Fruit fly (Drosophila melanogaster) whole organism, embryonic: ENCODE results near the gene CG43675.

Experiments
- Blimp-1 ChIP-seq: fragments of 200-800 bp; sonication (Bioruptor generic); optimal IDR thresholded peaks from 3 replicates; lab custom pipeline; 2018; ENCODE audit warnings: missing biosample characterization, missing genetic modification characterization, mild to moderate bottlenecking, moderate library complexity, missing genetic modification reagents
- Bteb2 ChIP-seq: fragments of 200-800 bp; sonication (Bioruptor generic); optimal IDR thresholded peaks from 2 replicates; lab custom pipeline; 2016; ENCODE audit warnings: missing biosample characterization, missing genetic modification characterization
- CG10267 ChIP-seq: fragments of 200-800 bp; sonication (Bioruptor generic); optimal IDR thresholded peaks from 2 replicates; lab custom pipeline; 2018; ENCODE audit warnings: missing biosample characterization, mild to moderate bottlenecking, missing genetic modification characterization, moderate library complexity
- CG10431 ChIP-seq: fragments of 200-800 bp; sonication (Bioruptor generic); optimal IDR thresholded peaks from 3 replicates; lab custom pipeline; 2018; ENCODE audit warnings: missing biosample characterization, mild to moderate bottlenecking, missing genetic modification characterization
- CG10462 ChIP-seq: fragments of 200-800 bp; sonication (Bioruptor generic); optimal IDR thresholded peaks from 2 replicates; lab custom pipeline; 2016; ENCODE audit warnings: missing biosample characterization, missing genetic modification characterization
- CG11695 ChIP-seq: fragments of 200-800 bp; sonication (Bioruptor generic); IDR thresholded peaks from 3 replicates; pipeline ENCODE4 v1.3.6; 2022; ENCODE audit warnings: missing biosample characterization, missing genetic modification characterization
- CG11723 ChIP-seq: fragments of 200-800 bp; sonication (Bioruptor generic); optimal IDR thresholded peaks from 2 replicates; lab custom pipeline; 2017; ENCODE audit warnings: missing biosample characterization, mild to moderate bottlenecking, missing genetic modification characterization
- CG12071 ChIP-seq: fragments of 200-800 bp; sonication (Bioruptor generic); optimal IDR thresholded peaks from 3 replicates; lab custom pipeline; 2018; ENCODE audit warnings: missing biosample characterization, mild to moderate bottlenecking, missing genetic modification characterization
- CG12659 ChIP-seq: fragments of 200-800 bp; sonication (Bioruptor generic); optimal IDR thresholded peaks from 3 replicates; lab custom pipeline; 2017; ENCODE audit warnings: mild to moderate bottlenecking, missing biosample characterization, missing genetic modification reagents, missing genetic modification characterization
- CG1603 ChIP-seq: fragments of 200-800 bp; sonication (Bioruptor generic); optimal IDR thresholded peaks from 2 replicates; lab custom pipeline; 2019; ENCODE audit warnings: missing biosample characterization, mild to moderate bottlenecking, missing genetic modification characterization, moderate library complexity
- CG30431 ChIP-seq: fragments of 200-800 bp; sonication (Bioruptor generic); optimal IDR thresholded peaks from 2 replicates; lab custom pipeline; 2017; ENCODE audit warnings: missing biosample characterization, missing genetic modification characterization
- CG31365 ChIP-seq: fragments of 200-800 bp; sonication (Bioruptor generic); optimal IDR thresholded peaks from 2 replicates; lab custom pipeline; 2018; ENCODE audit warnings: missing biosample characterization, mild to moderate bottlenecking, missing genetic modification characterization
- CG3163 ChIP-seq: fragments of 200-800 bp; sonication (Bioruptor generic); optimal IDR thresholded peaks from 3 replicates; lab custom pipeline; 2016; ENCODE audit warnings: missing biosample characterization, missing genetic modification characterization
- CG32772 ChIP-seq: fragments of 200-800 bp; sonication (Bioruptor generic); IDR thresholded peaks from 2 replicates; pipeline ENCODE4 v1.3.6; 2022; ENCODE audit warnings: missing biosample characterization, missing genetic modification characterization
- CG34224 ChIP-seq: fragments of 200-800 bp; sonication (Bioruptor generic); IDR thresholded peaks from 3 replicates; pipeline ENCODE4 v1.3.6; 2022; ENCODE audit warnings: missing biosample characterization, missing genetic modification characterization; ENCODE audit not compliant: partially characterized antibody
- CG4360 ChIP-seq: fragments of 200-800 bp; sonication (Bioruptor generic); IDR thresholded peaks from 2 replicates; pipeline ENCODE4 v1.3.6; 2022; ENCODE audit warnings: missing biosample characterization, missing genetic modification characterization
- CG4707 ChIP-seq: fragments of 200-800 bp; sonication (Bioruptor generic); optimal IDR thresholded peaks from 2 replicates; lab custom pipeline; 2018; ENCODE audit warnings: missing biosample characterization, mild to moderate bottlenecking, missing genetic modification characterization, moderate library complexity
- CG6854 ChIP-seq: fragments of 200-800 bp; sonication (Bioruptor generic); optimal IDR thresholded peaks from 3 replicates; lab custom pipeline; 2017; ENCODE audit warnings: missing biosample characterization, mild to moderate bottlenecking, missing genetic modification characterization
- CG7745 ChIP-seq: fragments of 200-800 bp; sonication (Bioruptor generic); optimal IDR thresholded peaks from 2 replicates; lab custom pipeline; 2018; ENCODE audit warnings: missing biosample characterization, mild to moderate bottlenecking, missing genetic modification characterization, moderate library complexity
- CG7928 ChIP-seq: fragments of 200-800 bp; sonication (Bioruptor generic); optimal IDR thresholded peaks from 2 replicates; lab custom pipeline; 2017; ENCODE audit warnings: missing biosample characterization, mild to moderate bottlenecking, missing genetic modification characterization
- CG9609 ChIP-seq: fragments of 200-800 bp; sonication (Bioruptor generic); optimal IDR thresholded peaks from 3 replicates; lab custom pipeline; 2016; ENCODE audit warnings: missing biosample characterization, missing genetic modification characterization
- Chrac-16 ChIP-seq: fragments of 200-800 bp; sonication (Bioruptor generic); optimal IDR thresholded peaks from 3 replicates; lab custom pipeline; 2016; ENCODE audit warnings: missing biosample characterization, missing genetic modification characterization
- CoRest ChIP-seq: fragments of 200-800 bp; sonication (Bioruptor generic); optimal IDR thresholded peaks from 3 replicates; lab custom pipeline; 2018; ENCODE audit warnings: missing biosample characterization, mild to moderate bottlenecking, missing genetic modification characterization, moderate library complexity
- Doc3 ChIP-seq: fragments of 200-800 bp; sonication (Bioruptor generic); IDR thresholded peaks from 3 replicates; pipeline ENCODE4 v1.3.6; 2022; ENCODE audit warnings: missing biosample characterization, missing genetic modification characterization; ENCODE audit not compliant: partially characterized antibody
- Dref ChIP-seq: fragments of 200-800 bp; sonication (Bioruptor generic); IDR thresholded peaks from 2 replicates; pipeline ENCODE4 v1.3.6; 2022; ENCODE audit warnings: missing biosample characterization, missing genetic modification characterization
- Fer2 ChIP-seq: fragments of 200-800 bp; sonication (Bioruptor generic); optimal IDR thresholded peaks from 2 replicates; lab custom pipeline; 2018; ENCODE audit warnings: missing biosample characterization, mild to moderate bottlenecking, missing genetic modification characterization, moderate library complexity
- Fer3 ChIP-seq: fragments of 200-800 bp; sonication (Bioruptor generic); optimal IDR thresholded peaks from 2 replicates; lab custom pipeline; 2018; ENCODE audit warnings: missing biosample characterization, mild to moderate bottlenecking, missing genetic modification characterization, moderate library complexity
- HHEX ChIP-seq: fragments of 200-800 bp; sonication (Bioruptor generic); optimal IDR thresholded peaks from 3 replicates; lab custom pipeline; 2017; ENCODE audit warnings: missing biosample characterization, mild to moderate bottlenecking, missing genetic modification characterization, missing genetic modification reagents
- MBD-R2 ChIP-seq: fragments of 200-800 bp; sonication (Bioruptor generic); IDR thresholded peaks from 2 replicates; pipeline ENCODE4 v1.3.6; 2022; ENCODE audit warnings: missing biosample characterization, missing genetic modification characterization
- Ravus ChIP-seq: fragments of 200-800 bp; sonication (Bioruptor generic); IDR thresholded peaks from 2 replicates; pipeline ENCODE4 v1.3.6; 2022; ENCODE audit warnings: missing biosample characterization, missing genetic modification characterization
- Sin3A ChIP-seq: fragments of >200 bp; optimal IDR thresholded peaks from 2 replicates; lab custom pipeline; 2018
- Six4 ChIP-seq: fragments of 200-800 bp; sonication (Bioruptor generic); optimal IDR thresholded peaks from 2 replicates; lab custom pipeline; 2016; ENCODE audit warnings: missing biosample characterization, missing genetic modification characterization
- Sry-β ChIP-seq: fragments of 200-800 bp; sonication (Bioruptor generic); optimal IDR thresholded peaks from 2 replicates; lab custom pipeline; 2018; ENCODE audit warnings: missing biosample characterization, mild to moderate bottlenecking, missing genetic modification characterization, moderate library complexity
- TFAM ChIP-seq: fragments of 200-800 bp; sonication (Bioruptor generic); optimal IDR thresholded peaks from 2 replicates; lab custom pipeline; 2017; ENCODE audit warnings: missing biosample characterization, missing genetic modification characterization, inconsistent platforms
- Tbp ChIP-seq: fragments of >200 bp; optimal IDR thresholded peaks from 2 replicates; lab custom pipeline; 2018; ENCODE audit warnings: missing biosample characterization, missing genetic modification characterization
- ci ChIP-seq: fragments of 200-800 bp; sonication (Bioruptor generic); IDR thresholded peaks from 3 replicates; pipeline ENCODE4 v1.3.6; 2022; ENCODE audit warnings: missing biosample characterization, missing genetic modification characterization
- disco-r ChIP-seq: fragments of 200-800 bp; sonication (Bioruptor generic); optimal IDR thresholded peaks from 2 replicates; lab custom pipeline; 2016; ENCODE audit warnings: missing biosample characterization, missing genetic modification characterization
- ems ChIP-seq: fragments of 200-800 bp; sonication (Bioruptor generic); optimal IDR thresholded peaks from 3 replicates; lab custom pipeline; 2016; ENCODE audit warnings: missing biosample characterization, missing genetic modification characterization
- fd102C ChIP-seq: fragments of 200-800 bp; sonication (Bioruptor generic); optimal IDR thresholded peaks from 2 replicates; lab custom pipeline; 2018; ENCODE audit warnings: missing biosample characterization, mild to moderate bottlenecking, missing genetic modification characterization, moderate library complexity
- ftz-f1 ChIP-seq: fragments of 200-800 bp; sonication (Bioruptor generic); optimal IDR thresholded peaks from 2 replicates; lab custom pipeline; 2016; ENCODE audit warnings: missing biosample characterization, missing genetic modification characterization
- hbn ChIP-seq: fragments of 200-800 bp; sonication (Bioruptor generic); IDR thresholded peaks from 2 replicates; pipeline ENCODE4 v1.3.6; 2022; ENCODE audit warnings: missing biosample characterization, missing genetic modification characterization; ENCODE audit not compliant: partially characterized antibody
- kah ChIP-seq: fragments of 200-800 bp; sonication (Bioruptor generic); optimal IDR thresholded peaks from 2 replicates; lab custom pipeline; 2018; ENCODE audit warnings: missing biosample characterization, mild to moderate bottlenecking, missing genetic modification characterization
- kay ChIP-seq: fragments of 200-800 bp; sonication (Bioruptor generic); optimal IDR thresholded peaks from 2 replicates; lab custom pipeline; 2016; ENCODE audit warnings: missing biosample characterization, missing genetic modification characterization
- knrl ChIP-seq: fragments of 200-800 bp; sonication (Bioruptor generic); IDR thresholded peaks from 3 replicates; pipeline ENCODE4 v1.3.6; 2022; ENCODE audit warnings: missing biosample characterization, missing genetic modification characterization; ENCODE audit not compliant: partially characterized antibody
- otp ChIP-seq: fragments of 200-800 bp; sonication (Bioruptor generic); IDR thresholded peaks from 3 replicates; pipeline ENCODE4, ENCODE4 v1.3.6; 2022; ENCODE audit warnings: missing biosample characterization, missing genetic modification characterization
- sug ChIP-seq: fragments of 200-800 bp; optimal IDR thresholded peaks from 2 replicates; lab custom pipeline; 2019; ENCODE audit warnings: missing biosample characterization, mild to moderate bottlenecking, missing genetic modification characterization, moderate library complexity
- tio ChIP-seq: fragments of 200-800 bp; sonication (Bioruptor generic); optimal IDR thresholded peaks from 2 replicates; lab custom pipeline; 2017; ENCODE audit warnings: missing biosample characterization, missing genetic modification characterization, inconsistent platforms
- tx ChIP-seq: fragments of 200-800 bp; sonication (Bioruptor generic); optimal IDR thresholded peaks from 2 replicates; lab custom pipeline; 2016; ENCODE audit warnings: missing biosample characterization, missing genetic modification characterization
- vfl ChIP-seq: fragments of 200-800 bp; sonication (Bioruptor generic); optimal IDR thresholded peaks from 2 replicates; lab custom pipeline; 2016; ENCODE audit warnings: missing biosample characterization, missing genetic modification characterization
- wor ChIP-seq: fragments of 200-800 bp; sonication (Bioruptor generic); IDR thresholded peaks from 2 replicates; pipeline ENCODE4 v1.3.6; 2022; ENCODE audit warnings: missing biosample characterization, missing genetic modification characterization

CG43675 gene

DNA sequence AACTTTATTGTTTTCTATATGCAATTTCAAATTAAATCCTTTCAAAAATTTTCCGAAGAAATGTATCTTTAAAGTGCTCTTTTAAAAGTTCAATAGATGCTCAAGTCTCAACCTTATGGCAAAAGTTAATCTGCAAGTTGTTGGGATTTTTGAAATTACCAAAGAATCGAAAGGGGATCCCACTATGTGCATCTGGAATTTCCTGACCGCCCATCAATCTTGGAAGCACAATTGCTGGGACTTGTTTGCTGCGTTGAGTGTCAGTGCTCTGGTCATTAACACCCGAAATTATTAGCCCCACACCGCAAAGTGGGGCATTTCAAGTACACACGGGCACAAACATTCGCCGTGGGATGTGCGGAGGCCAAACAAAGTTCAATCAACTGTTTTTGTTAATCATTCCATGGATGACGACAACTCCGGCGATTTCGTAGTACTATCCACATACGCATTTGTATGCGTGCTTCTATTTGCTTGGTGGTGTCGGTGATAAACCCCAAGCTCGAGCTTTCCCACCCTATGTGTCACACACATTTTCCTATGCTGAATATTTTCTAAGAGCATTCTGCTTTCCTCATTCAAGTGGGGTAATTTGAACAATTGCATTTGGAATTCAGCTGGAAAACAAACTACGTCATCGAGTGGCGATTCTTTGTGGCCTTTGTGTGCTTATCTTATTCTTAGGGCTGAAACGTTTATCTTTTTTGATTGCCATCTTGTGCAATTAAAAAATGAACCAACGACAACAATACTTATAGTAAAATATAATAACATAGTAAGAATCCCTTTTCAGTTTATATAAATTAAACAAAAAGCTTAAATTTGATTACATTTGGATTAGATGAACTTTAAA lies 17.7 kb upstream of the CG43675 start (continued):
- TF ChIP-seq tx (GFP tag; lab: Kevin White, UChicago), result no peak
- TF ChIP-seq Dref (GFP tag; lab: Robert Waterston, UW), result no peak
- TF ChIP-seq HHEX (GFP tag; lab: Kevin White, UChicago), result no peak
- no peak for TF ChIP-seq ems (GFP tag; lab: Kevin White, UChicago)
- no peak for TF ChIP-seq otp (GFP tag; lab: Robert Waterston, UW)
- peak; percentile 24 for TF ChIP-seq CG12071 (GFP tag; lab: Kevin White, UChicago)
- no peak for TF ChIP-seq TFAM
- TF ChIP-seq Sry-β, result no peak
- no peak for TF ChIP-seq Blimp-1 (GFP tag; lab: Kevin White, UChicago)
- TF ChIP-seq fd102C, result no peak
- peak; percentile 16 for TF ChIP-seq kay
- no peak for TF ChIP-seq CG1603 (tag; lab: Kevin White, UChicago)
- no peak for TF ChIP-seq Chrac-16 (GFP tag; lab: Kevin White, UChicago)
- no peak for TF ChIP-seq CG9609 (GFP tag; lab: Kevin White, UChicago)
- no peak for TF ChIP-seq CG31365 (tag; lab: Kevin White, UChicago)
- TF ChIP-seq CG10267 (tag; lab: Kevin White, UChicago), result no peak
- TF ChIP-seq CG34224 (GFP tag; lab: Robert Waterston, UW), result no peak
- TF ChIP-seq CG10431 (GFP tag; lab: Kevin White, UChicago), result no peak
- no peak for TF ChIP-seq kah (GFP tag; lab: Kevin White, UChicago)
- no peak for TF ChIP-seq CG6854 (GFP tag; lab: Kevin White, UChicago)
- TF ChIP-seq sug (tag; lab: Kevin White, UChicago), result peak; percentile 59
- TF ChIP-seq CoRest (tag; lab: Kevin White, UChicago), result no peak
- no peak for TF ChIP-seq Doc3
- no peak for TF ChIP-seq MBD-R2
- no peak for TF ChIP-seq wor (GFP tag; lab: Robert Waterston, UW)
- no peak for TF ChIP-seq Six4 (GFP tag; lab: Kevin White, UChicago)
- no peak for TF ChIP-seq CG4360
- TF ChIP-seq CG32772 (GFP tag; lab: Robert Waterston, UW), result no peak
- no peak for TF ChIP-seq Bteb2 (GFP tag; lab: Kevin White, UChicago)
- TF ChIP-seq CG3163 (GFP tag; lab: Kevin White, UChicago), result no peak
- no peak for TF ChIP-seq Tbp (GFP tag; lab: Kevin White, UChicago)
- no peak for TF ChIP-seq Sin3A (lab: Kevin White, UChicago)
- no peak for TF ChIP-seq CG7928 (GFP tag; lab: Kevin White, UChicago)
- no peak for TF ChIP-seq Ravus (GFP tag; lab: Robert Waterston, UW)
- no peak for TF ChIP-seq hbn
- TF ChIP-seq CG30431 (GFP tag; lab: Kevin White, UChicago), result no peak
- no peak for TF ChIP-seq CG11723 (GFP tag; lab: Kevin White, UChicago)
- TF ChIP-seq CG10462, result no peak
- no peak for TF ChIP-seq disco-r
- TF ChIP-seq CG4707 (GFP tag; lab: Kevin White, UChicago), result no peak
- peak; percentile 77 for TF ChIP-seq ftz-f1 (GFP tag; lab: Kevin White, UChicago)
- TF ChIP-seq tio (GFP tag; lab: Kevin White, UChicago), result no peak
- no peak for TF ChIP-seq CG7745 (tag; lab: Kevin White, UChicago)
- TF ChIP-seq CG12659, result no peak
- TF ChIP-seq Fer3 (tag; lab: Kevin White, UChicago), result no peak
- no peak for TF ChIP-seq knrl
- TF ChIP-seq vfl, result no peak
- peak; percentile 49; the same call in 1 of the 3 replicates for TF ChIP-seq ci (GFP tag; lab: Robert Waterston, UW)
- no peak for TF ChIP-seq Fer2 (tag; lab: Kevin White, UChicago)
- no peak for TF ChIP-seq CG11695 (GFP tag; lab: Robert Waterston, UW)
